Fruit fly (Drosophila melanogaster): ENCODE data around the gene CG9356.

CG9356 gene

DNA sequence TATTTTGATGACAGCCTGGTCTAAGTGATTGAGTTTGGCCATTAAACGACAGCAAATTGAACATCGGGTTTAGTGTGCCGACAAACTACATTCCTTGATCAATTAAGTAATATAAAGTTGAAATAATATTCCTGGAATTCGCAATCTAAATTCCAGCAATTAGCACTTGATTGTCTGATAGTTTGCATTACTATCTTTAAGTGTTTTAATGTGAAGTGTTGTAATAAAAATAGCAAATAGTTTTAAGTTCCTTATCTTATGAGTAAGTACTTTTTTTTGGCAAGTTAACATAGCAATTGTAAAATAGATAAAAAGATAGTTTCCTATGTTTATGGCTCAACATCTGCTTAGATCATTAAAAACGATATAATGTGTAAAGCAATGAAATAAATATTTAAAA lies 15.7 kb downstream of the CG9356 start (continued):
- no peak for TF ChIP-seq MESR4 (GFP tag; optimal IDR thresholded peaks at IDR 0.05)

- TF ChIP-seq oc (tag; optimal IDR thresholded peaks at IDR 0.05) (no peak), CG14014 (GFP tag; IDR thresholded peaks at IDR 0.05) (no peak), usp (GFP tag; optimal IDR thresholded peaks at IDR 0.05) (no peak), pita (GFP tag; optimal IDR thresholded peaks at IDR 0.05) (no peak), BEAF-32 (GFP tag; optimal IDR thresholded peaks at IDR 0.05) (no peak), ato (GFP tag; IDR thresholded peaks at IDR 0.05; ENCODE audit: partially characterized antibody) (no peak), aop (GFP tag; IDR thresholded peaks at IDR 0.05) (no peak), CG6272 (GFP tag; IDR thresholded peaks at IDR 0.05) (no peak), Neu2 (GFP tag; optimal IDR thresholded peaks at IDR 0.05; ENCODE audit: borderline replicate concordance) (no peak), exex (tag; optimal IDR thresholded peaks at IDR 0.05) (peak; percentile 56), nom (GFP tag; optimal IDR thresholded peaks at IDR 0.05) (no peak), CG15073 (GFP tag; optimal IDR thresholded peaks at IDR 0.05) (no peak), CG1603 (tag; optimal IDR thresholded peaks at IDR 0.05) (no peak), ci (GFP tag; IDR thresholded peaks at IDR 0.05) (no peak), CG9437 (GFP tag; optimal IDR thresholded peaks at IDR 0.05) (no peak), CG7928 (GFP tag; optimal IDR thresholded peaks at IDR 0.05) (no peak), fru (optimal IDR thresholded peaks at IDR 0.05) (no peak), Stat92E (GFP tag; optimal IDR thresholded peaks at IDR 0.05) (no peak), lab (GFP tag; optimal IDR thresholded peaks at IDR 0.05) (peak; percentile 3), grn (GFP tag; optimal IDR thresholded peaks at IDR 0.05) (peak; percentile 90), Fer1 (GFP tag; optimal IDR thresholded peaks at IDR 0.05) (no peak), CG12942 (GFP tag; optimal IDR thresholded peaks at IDR 0.05) (no peak), CG4730 (GFP tag; IDR thresholded peaks at IDR 0.05) (no peak), unc-4 (GFP tag; IDR thresholded peaks at IDR 0.05; ENCODE audit: partially characterized antibody) (no peak), ttk (GFP tag; IDR thresholded peaks at IDR 0.05) (no peak), CG34224 (GFP tag; IDR thresholded peaks at IDR 0.05; ENCODE audit: partially characterized antibody) (no peak), CG34422 (GFP tag; IDR thresholded peaks at IDR 0.05) (no peak), Hr39 (optimal IDR thresholded peaks at IDR 0.05) (no peak), CG6175 (GFP tag; IDR thresholded peaks at IDR 0.05) (no peak), slbo (GFP tag; IDR thresholded peaks at IDR 0.05) (no peak), Rx (GFP tag; IDR thresholded peaks at IDR 0.05) (no peak), CG11696 (GFP tag; IDR thresholded peaks at IDR 0.05) (no peak), CG10147 (GFP tag; optimal IDR thresholded peaks at IDR 0.05) (no peak), CG2116 (GFP tag; optimal IDR thresholded peaks at IDR 0.05) (no peak), CG13624 (GFP tag; optimal IDR thresholded peaks at IDR 0.05) (no peak), dm (GFP tag; optimal IDR thresholded peaks at IDR 0.05) (no peak), CG14441 (GFP tag; IDR thresholded peaks at IDR 0.05) (no peak), zfh2 (GFP tag; optimal IDR thresholded peaks at IDR 0.05) (no peak), E2f2 (GFP tag; IDR thresholded peaks at IDR 0.05) (no peak), CG11723 (GFP tag; optimal IDR thresholded peaks at IDR 0.05) (no peak), CG1647 (GFP tag; optimal IDR thresholded peaks at IDR 0.05) (no peak), Aef1 (GFP tag; IDR thresholded peaks at IDR 0.05) (no peak), HLHmδ (GFP tag; optimal IDR thresholded peaks at IDR 0.05) (no peak), ken (GFP tag; IDR thresholded peaks at IDR 0.05) (no peak), ham (GFP tag; IDR thresholded peaks at IDR 0.05) (no peak), CG12299 (tag; optimal IDR thresholded peaks at IDR 0.05) (no peak), zen (tag; optimal IDR thresholded peaks at IDR 0.05) (no peak), CG10959 (GFP tag; IDR thresholded peaks at IDR 0.05) (no peak), corto (GFP tag; optimal IDR thresholded peaks at IDR 0.05) (no peak), crol (GFP tag; IDR thresholded peaks at IDR 0.05) (peak; percentile 29; the same call in 1 of the 2 replicates)
Observed at dm6 chr3R:9387634-9388033, 16.4 kb downstream of the CG9356 start.

Data from whole organism, embryonic.